Worm (Caenorhabditis elegans) whole organism, L1 larva: ENCODE results near the gene pyp-1.

ENCODE experiments used
- C04F5.9 ChIP-seq: sonication (generic microtip); optimal IDR thresholded peaks from 2 replicates; lab custom pipeline; 2016; ENCODE audit warnings: missing genetic modification characterization, missing compliant biosample characterization
- alr-1 ChIP-seq: fragments of 200-800 bp; sonication (Bioruptor generic); optimal IDR thresholded peaks from 2 replicates; lab custom pipeline; 2018; ENCODE audit warnings: borderline replicate concordance, mild to moderate bottlenecking, missing genetic modification characterization, missing compliant biosample characterization
- blmp-1 ChIP-seq: fragments of 150-350 bp; optimal IDR thresholded peaks from 2 replicates; lab custom pipeline; 2014; ENCODE audit warnings: missing biosample characterization, missing genetic modification characterization
- ceh-63 ChIP-seq: fragments of 200-800 bp; sonication (Bioruptor generic); optimal IDR thresholded peaks from 2 replicates; lab custom pipeline; 2018; ENCODE audit warnings: mild to moderate bottlenecking, missing genetic modification characterization, missing compliant biosample characterization
- ceh-90 ChIP-seq: sonication (generic microtip); optimal IDR thresholded peaks from 2 replicates; lab custom pipeline; 2016; ENCODE audit warnings: missing genetic modification characterization, missing compliant biosample characterization
- ces-1 ChIP-seq: fragments of 150-350 bp; optimal IDR thresholded peaks from 2 replicates; lab custom pipeline; 2014; ENCODE audit warnings: missing biosample characterization, missing genetic modification reagents, missing genetic modification characterization
- dpl-1 ChIP-seq, 3 experiments: fragments of 150-350 bp in 2 of 3; sonication (generic microtip) in 1 of 3; optimal IDR thresholded peaks; 2 replicates each; lab custom pipeline; 2014 to 2017; ENCODE audit warnings: missing biosample characterization in 3 of 3, missing genetic modification characterization in 3 of 3, missing genetic modification reagents in 3 of 3
- dsc-1 ChIP-seq: sonication (generic microtip); optimal IDR thresholded peaks from 2 replicates; lab custom pipeline; 2016; ENCODE audit warnings: mild to moderate bottlenecking, missing genetic modification characterization, missing compliant biosample characterization
- efl-1 ChIP-seq, 4 experiments: fragments of 150-350 bp; optimal IDR thresholded peaks in 3 of 4; peaks in 1 of 4; 1 replicate in 1 of 4; 2 replicates in 3 of 4; lab custom pipeline; 2014; ENCODE audit warnings: missing biosample characterization in 2 of 4, missing genetic modification characterization in 2 of 4, missing genetic modification reagents in 2 of 4
- egl-13 ChIP-seq: sonication (generic microtip); optimal IDR thresholded peaks from 2 replicates; lab custom pipeline; 2016; ENCODE audit warnings: missing genotype, missing genetic modification reagents, missing genetic modification characterization, missing compliant biosample characterization
- egl-27 ChIP-seq, 2 experiments: fragments of 150-350 bp in 1 of 2; sonication (generic microtip); optimal IDR thresholded peaks; 3 replicates each; lab custom pipeline; 2017 to 2018; ENCODE audit warnings: missing biosample characterization in 2 of 2, missing genetic modification characterization in 2 of 2, missing genetic modification reagents in 2 of 2
- elt-3 ChIP-seq, 6 experiments: fragments of 150-350 bp in 1 of 6; sonication (generic microtip); optimal IDR thresholded peaks; 2 replicates each; lab custom pipeline; 2017 to 2018; ENCODE audit warnings: missing biosample characterization in 6 of 6, missing genetic modification characterization in 6 of 6, inconsistent platforms in 1 of 6
- ets-5 ChIP-seq: fragments of 200-800 bp; sonication (Bioruptor generic); IDR thresholded peaks from 2 replicates; pipeline ENCODE4 v1.3.6; 2022; ENCODE audit warnings: missing genetic modification characterization, missing compliant biosample characterization
- fkh-4 ChIP-seq: sonication (generic microtip); optimal IDR thresholded peaks from 2 replicates; lab custom pipeline; 2016; ENCODE audit warnings: missing compliant biosample characterization, missing genetic modification characterization, borderline replicate concordance
- fkh-8 ChIP-seq: sonication (generic microtip); optimal IDR thresholded peaks from 2 replicates; lab custom pipeline; 2016; ENCODE audit warnings: mild to moderate bottlenecking, missing genetic modification characterization, missing compliant biosample characterization
- hlh-4 ChIP-seq: sonication (generic microtip); optimal IDR thresholded peaks from 2 replicates; lab custom pipeline; 2016; ENCODE audit warnings: mild to moderate bottlenecking, missing genetic modification characterization, missing compliant biosample characterization
- hpl-2 ChIP-seq: fragments of 150-350 bp; optimal IDR thresholded peaks from 2 replicates; lab custom pipeline; 2014; ENCODE audit warnings: missing biosample characterization, missing genetic modification reagents, missing genetic modification characterization
- lin-13 ChIP-seq: fragments of 150-350 bp; optimal IDR thresholded peaks from 2 replicates; lab custom pipeline; 2014; ENCODE audit warnings: missing biosample characterization, missing genetic modification reagents, missing genetic modification characterization
- lin-14 ChIP-seq: fragments of 200-800 bp; sonication (Bioruptor generic); optimal IDR thresholded peaks from 2 replicates; lab custom pipeline; 2018; ENCODE audit warnings: mild to moderate bottlenecking, missing genetic modification characterization, moderate library complexity, missing compliant biosample characterization
- lir-3 ChIP-seq: sonication (generic microtip); optimal IDR thresholded peaks from 2 replicates; lab custom pipeline; 2016; ENCODE audit warnings: mild to moderate bottlenecking, missing genetic modification characterization, moderate library complexity, missing compliant biosample characterization; ENCODE audit not compliant: poor library complexity
- mab-9 ChIP-seq: fragments of 200-800 bp; sonication (Bioruptor generic); IDR thresholded peaks from 2 replicates; pipeline ENCODE4 v1.3.6; 2022; ENCODE audit warnings: missing genetic modification reagents, missing genetic modification characterization, missing compliant biosample characterization
- mdl-1 ChIP-seq, 2 experiments: fragments of 150-350 bp; optimal IDR thresholded peaks; 2 replicates each; lab custom pipeline; 2014 to 2017; ENCODE audit warnings: missing biosample characterization in 2 of 2, missing genetic modification characterization in 2 of 2, inconsistent platforms in 1 of 2
- nhr-11 ChIP-seq: fragments of 150-350 bp; optimal IDR thresholded peaks from 2 replicates; lab custom pipeline; 2014; ENCODE audit warnings: missing biosample characterization, missing genetic modification characterization
- nhr-12 ChIP-seq: sonication (generic microtip); optimal IDR thresholded peaks from 2 replicates; lab custom pipeline; 2017; ENCODE audit warnings: missing biosample characterization, missing genetic modification characterization
- nhr-19 ChIP-seq: fragments of 200-800 bp; sonication (Bioruptor generic); conservative IDR thresholded peaks from 2 replicates; pipeline ENCODE4 v1.3.6; 2022; ENCODE audit warnings: missing genetic modification characterization, missing compliant biosample characterization
- nhr-20 ChIP-seq: sonication (generic microtip); optimal IDR thresholded peaks from 2 replicates; lab custom pipeline; 2016; ENCODE audit warnings: mild to moderate bottlenecking, missing genetic modification characterization, missing compliant biosample characterization
- nhr-28 ChIP-seq: fragments of 150-350 bp; optimal IDR thresholded peaks from 2 replicates; lab custom pipeline; 2014; ENCODE audit warnings: missing biosample characterization, missing genetic modification characterization
- nhr-47 ChIP-seq: sonication (generic microtip); optimal IDR thresholded peaks from 2 replicates; lab custom pipeline; 2016; ENCODE audit warnings: mild to moderate bottlenecking, missing genetic modification characterization, moderate library complexity, missing compliant biosample characterization
- nhr-71 ChIP-seq: sonication (generic microtip); optimal IDR thresholded peaks from 2 replicates; lab custom pipeline; 2016; ENCODE audit warnings: mild to moderate bottlenecking, missing genetic modification characterization, moderate library complexity, missing compliant biosample characterization
- nhr-76 ChIP-seq: sonication (generic microtip); optimal IDR thresholded peaks from 2 replicates; lab custom pipeline; 2017; ENCODE audit warnings: missing biosample characterization, missing genetic modification characterization
- nhr-84 ChIP-seq: sonication (generic microtip); optimal IDR thresholded peaks from 2 replicates; lab custom pipeline; 2017; ENCODE audit warnings: missing biosample characterization, missing genetic modification characterization
- nhr-85 ChIP-seq: sonication (generic microtip); peaks from one replicate; lab custom pipeline; 2016; ENCODE audit warnings: missing genetic modification characterization, inconsistent platforms, missing compliant biosample characterization
- nhr-90 ChIP-seq: sonication (generic microtip); optimal IDR thresholded peaks from 2 replicates; lab custom pipeline; 2016; ENCODE audit warnings: mild to moderate bottlenecking, missing genetic modification characterization, missing compliant biosample characterization; ENCODE audit not compliant: poor library complexity
- pqm-1 ChIP-seq: sonication (generic microtip); optimal IDR thresholded peaks from 3 replicates; lab custom pipeline; 2017; ENCODE audit warnings: missing biosample characterization, missing genetic modification characterization
- snpc-4 ChIP-seq: fragments of 150-350 bp; optimal IDR thresholded peaks from 2 replicates; lab custom pipeline; 2014; ENCODE audit warnings: missing biosample characterization, missing genetic modification characterization
- sptf-1 ChIP-seq: fragments of 150-350 bp; optimal IDR thresholded peaks from 2 replicates; lab custom pipeline; 2014; ENCODE audit warnings: missing biosample characterization, missing genetic modification characterization
- sup-37 ChIP-seq: fragments of 200-800 bp; sonication (Bioruptor generic); optimal IDR thresholded peaks from 2 replicates; lab custom pipeline; 2018; ENCODE audit warnings: mild to moderate bottlenecking, missing genetic modification characterization, missing compliant biosample characterization
- tbx-2 ChIP-seq: sonication (generic microtip); optimal IDR thresholded peaks from 2 replicates; lab custom pipeline; 2016; ENCODE audit warnings: missing genetic modification characterization, missing compliant biosample characterization
- unc-130 ChIP-seq: fragments of 150-350 bp; optimal IDR thresholded peaks from 2 replicates; lab custom pipeline; 2017; ENCODE audit warnings: missing biosample characterization, missing genetic modification characterization, inconsistent platforms
- unc-86 ChIP-seq: sonication (generic microtip); optimal IDR thresholded peaks from 2 replicates; lab custom pipeline; 2016; ENCODE audit warnings: missing genetic modification characterization, missing compliant biosample characterization
- unc-98 ChIP-seq: fragments of 200-800 bp; sonication (Bioruptor generic); IDR thresholded peaks from 2 replicates; pipeline ENCODE4 v1.3.6; 2022; ENCODE audit warnings: missing genetic modification characterization, missing compliant biosample characterization
- xbp-1 ChIP-seq: sonication (generic microtip); optimal IDR thresholded peaks from 2 replicates; lab custom pipeline; 2016; ENCODE audit warnings: missing genetic modification characterization, missing compliant biosample characterization
- zag-1 ChIP-seq: fragments of 150-350 bp; optimal IDR thresholded peaks from 2 replicates; lab custom pipeline; 2014; ENCODE audit warnings: missing biosample characterization, missing genetic modification characterization
- ztf-4 ChIP-seq: fragments of 150-350 bp; optimal IDR thresholded peaks from 2 replicates; lab custom pipeline; 2014; ENCODE audit warnings: missing biosample characterization, missing genetic modification characterization

pyp-1 gene

DNA sequence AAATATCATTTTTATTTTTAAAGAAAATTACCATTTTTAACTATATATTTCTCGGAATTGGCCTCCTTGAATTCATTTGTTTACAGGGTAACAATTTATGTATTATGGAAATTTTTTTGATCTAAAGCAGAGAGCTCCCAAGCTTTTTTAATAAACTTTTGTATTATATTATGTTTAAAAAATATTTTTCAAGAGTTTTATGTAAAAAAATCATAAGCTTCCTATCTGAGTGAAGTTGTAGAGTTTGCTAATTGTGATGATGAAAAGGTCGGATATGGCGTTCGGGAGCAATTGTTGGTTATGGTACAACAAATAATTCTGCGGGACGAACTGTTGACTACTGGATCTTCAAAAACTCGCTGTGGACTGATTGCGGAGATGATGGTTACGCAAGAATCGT is 22.6 kb upstream of the pyp-1 start, which contains the start of gene F44D12.19:
Gene F44D12.19 (plus strand): TSS at position 301 of the 400 bp plus-strand sequence.
- no peak for TF ChIP-seq ceh-90 (tag; lab: Kevin White, UChicago)
- no peak for TF ChIP-seq sup-37 (GFP tag; lab: Kevin White, UChicago)
- TF ChIP-seq nhr-47 (tag; lab: Kevin White, UChicago): no peak
- TF ChIP-seq ceh-63: no peak
- no peak for TF ChIP-seq dsc-1
- no peak for TF ChIP-seq nhr-19 (GFP tag; lab: Robert Waterston, UW)
- no peak for TF ChIP-seq egl-27 (tag; optimal IDR thresholded peaks at IDR 0.05; lab: Kevin White, UChicago)
- TF ChIP-seq nhr-28 (tag; lab: Kevin White, UChicago): no peak
- TF ChIP-seq hlh-4 (tag; lab: Kevin White, UChicago): no peak
- no peak for TF ChIP-seq snpc-4
- TF ChIP-seq nhr-11 (tag; lab: Kevin White, UChicago): no peak
- no peak for TF ChIP-seq pqm-1 (tag; lab: Kevin White, UChicago)
- no peak for TF ChIP-seq ets-5 (GFP tag; lab: Robert Waterston, UW)
- no peak for TF ChIP-seq blmp-1 (tag; lab: Kevin White, UChicago)
- TF ChIP-seq alr-1 (tag; lab: Kevin White, UChicago): no peak
- no peak for TF ChIP-seq dpl-1 (GFP tag; optimal IDR thresholded peaks at IDR 0.05; lab: Kevin White, UChicago)
- no peak for TF ChIP-seq nhr-90 (tag; lab: Kevin White, UChicago)
- no peak for TF ChIP-seq mab-9
- TF ChIP-seq C04F5.9 (tag; lab: Kevin White, UChicago): no peak
- TF ChIP-seq xbp-1 (tag; lab: Kevin White, UChicago): no peak

- TF ChIP-seq nhr-12 (tag; lab: Kevin White, UChicago) (no peak), ceh-63 (no peak), tbx-2 (tag; lab: Kevin White, UChicago) (no peak), pqm-1 (tag; lab: Kevin White, UChicago) (no peak), nhr-84 (tag; lab: Kevin White, UChicago) (no peak), blmp-1 (tag; lab: Kevin White, UChicago) (no peak), hpl-2 (GFP tag; lab: Kevin White, UChicago) (no peak), fkh-8 (tag; lab: Kevin White, UChicago) (no peak), egl-27 (tag; optimal IDR thresholded peaks at IDR 0.05; lab: Kevin White, UChicago) (no peak), unc-98 (no peak), ztf-4 (tag; lab: Kevin White, UChicago) (no peak), lin-13 (no peak), nhr-85 (tag; lab: Kevin White, UChicago) (no peak)
Observed at ce11 chrIV:10017633-10018032, 18.9 kb upstream of the pyp-1 start, which contains the start of gene F44D12.2. Gene F44D12.2, minus strand, starts transcription at chrIV:10017733.

ce11 chrIV:10016977-10017376 is 18.3 kb upstream of the pyp-1 start, which contains the start of gene ent-7:
Gene ent-7, plus strand, starts transcription at chrIV:10017277.
- TF ChIP-seq efl-1 (optimal IDR thresholded peaks at IDR 0.05; lab: Kevin White, UChicago) (no peak), efl-1 (GFP tag; optimal IDR thresholded peaks at IDR 0.05 in 1 of 2; lab: Kevin White, UChicago) (peak in 1 of 2 experiments; percentile 4), ces-1 (GFP tag; lab: Kevin White, UChicago) (no peak)

ce11 chrIV:10009536-10009935 is 10.8 kb upstream of the pyp-1 start, which contains the start of gene magu-4:
Gene magu-4, plus strand, starts transcription at chrIV:10009753.
- TF ChIP-seq lin-14 (GFP tag; lab: Kevin White, UChicago) (peak; percentile 39), ztf-4 (tag; lab: Kevin White, UChicago) (no peak), blmp-1 (tag; lab: Kevin White, UChicago) (peak; percentile 90)

ce11 chrIV:10007758-10008157 is 9.0 kb upstream of the pyp-1 start:
- TF ChIP-seq lir-3 (tag; lab: Kevin White, UChicago): no peak
- no peak for TF ChIP-seq nhr-90 (tag; lab: Kevin White, UChicago)
- TF ChIP-seq nhr-71 (tag; lab: Kevin White, UChicago): peak; percentile 5
- TF ChIP-seq nhr-11 (tag; lab: Kevin White, UChicago): no peak
- TF ChIP-seq unc-130 (tag; lab: Kevin White, UChicago): no peak
- no peak for TF ChIP-seq sptf-1 (tag; lab: Kevin White, UChicago)
- no peak for TF ChIP-seq unc-86 (tag; lab: Kevin White, UChicago)
- TF ChIP-seq fkh-4 (tag; lab: Kevin White, UChicago): no peak
- TF ChIP-seq nhr-76 (tag; lab: Kevin White, UChicago): no peak
- no peak for TF ChIP-seq sup-37 (GFP tag; lab: Kevin White, UChicago)
- peak; percentile 5 for TF ChIP-seq nhr-20 (tag; lab: Kevin White, UChicago)
- TF ChIP-seq blmp-1 (tag; lab: Kevin White, UChicago): peak; percentile 99
- TF ChIP-seq elt-3 (tag; optimal IDR thresholded peaks at IDR 0.05; lab: Kevin White, UChicago): peak in 2 of 6 experiments; percentile 32 to 67
- TF ChIP-seq egl-13 (tag; lab: Kevin White, UChicago): no peak
- TF ChIP-seq zag-1 (tag; lab: Kevin White, UChicago): no peak
- TF ChIP-seq mdl-1 (tag; optimal IDR thresholded peaks at IDR 0.05; lab: Kevin White, UChicago): peak in 1 of 2 experiments; percentile 34
